Worm (Caenorhabditis elegans) whole organism, L1 larva: ENCODE measurements around the gene C04G6.6.

Experiments used
- C16A3.4 ChIP-seq: fragments of 150-350 bp; optimal IDR thresholded peaks from 2 replicates; lab custom pipeline; 2014; ENCODE audit warnings: missing biosample characterization, missing genetic modification characterization
- ama-1 ChIP-seq: fragments of 150-350 bp; optimal IDR thresholded peaks from 2 replicates; lab custom pipeline; 2014
- blmp-1 ChIP-seq: fragments of 150-350 bp; optimal IDR thresholded peaks from 2 replicates; lab custom pipeline; 2014; ENCODE audit warnings: missing biosample characterization, missing genetic modification characterization
- ceh-8 ChIP-seq: fragments of 200-800 bp; sonication (Bioruptor generic); optimal IDR thresholded peaks from 2 replicates; lab custom pipeline; 2018; ENCODE audit warnings: mild to moderate bottlenecking, missing genetic modification characterization, moderate library complexity, missing compliant biosample characterization
- ceh-82 ChIP-seq, 3 experiments: fragments of 150-350 bp in 1 of 3; sonication (generic microtip) in 2 of 3; optimal IDR thresholded peaks; 2 replicates each; lab custom pipeline; 2014 to 2017; ENCODE audit warnings: missing biosample characterization in 3 of 3, missing genetic modification characterization in 3 of 3
- ceh-88 ChIP-seq: fragments of 200-800 bp; sonication (Bioruptor generic); IDR thresholded peaks from 2 replicates; pipeline ENCODE4 v1.3.6; 2022; ENCODE audit warnings: missing genetic modification characterization, missing compliant biosample characterization
- efl-1 ChIP-seq, 4 experiments: fragments of 150-350 bp; optimal IDR thresholded peaks in 3 of 4; peaks in 1 of 4; 1 replicate in 1 of 4; 2 replicates in 3 of 4; lab custom pipeline; 2014; ENCODE audit warnings: missing biosample characterization in 2 of 4, missing genetic modification characterization in 2 of 4, missing genetic modification reagents in 2 of 4
- efl-3 ChIP-seq: fragments of 200-800 bp; sonication (Bioruptor generic); optimal IDR thresholded peaks from 2 replicates; lab custom pipeline; 2018; ENCODE audit warnings: mild to moderate bottlenecking, missing genetic modification characterization, missing compliant biosample characterization
- ets-5 ChIP-seq: fragments of 200-800 bp; sonication (Bioruptor generic); IDR thresholded peaks from 2 replicates; pipeline ENCODE4 v1.3.6; 2022; ENCODE audit warnings: missing genetic modification characterization, missing compliant biosample characterization
- fkh-4 ChIP-seq: sonication (generic microtip); optimal IDR thresholded peaks from 2 replicates; lab custom pipeline; 2016; ENCODE audit warnings: missing compliant biosample characterization, missing genetic modification characterization, borderline replicate concordance
- fkh-8 ChIP-seq: sonication (generic microtip); optimal IDR thresholded peaks from 2 replicates; lab custom pipeline; 2016; ENCODE audit warnings: mild to moderate bottlenecking, missing genetic modification characterization, missing compliant biosample characterization
- fos-1 ChIP-seq: fragments of 150-350 bp; optimal IDR thresholded peaks from 2 replicates; lab custom pipeline; 2014; ENCODE audit warnings: missing biosample characterization, missing genetic modification characterization
- hpl-2 ChIP-seq: fragments of 150-350 bp; optimal IDR thresholded peaks from 2 replicates; lab custom pipeline; 2014; ENCODE audit warnings: missing biosample characterization, missing genetic modification reagents, missing genetic modification characterization
- irx-1 ChIP-seq: sonication (generic microtip); optimal IDR thresholded peaks from 2 replicates; lab custom pipeline; 2016; ENCODE audit warnings: missing genetic modification characterization, missing compliant biosample characterization
- jun-1 ChIP-seq: fragments of 150-350 bp; optimal IDR thresholded peaks from 2 replicates; lab custom pipeline; 2014; ENCODE audit warnings: missing biosample characterization, missing genetic modification reagents, missing genetic modification characterization
- mep-1 ChIP-seq: fragments of 150-350 bp; optimal IDR thresholded peaks from 2 replicates; lab custom pipeline; 2014; ENCODE audit warnings: missing biosample characterization, missing genetic modification characterization
- nhr-12 ChIP-seq: sonication (generic microtip); optimal IDR thresholded peaks from 2 replicates; lab custom pipeline; 2017; ENCODE audit warnings: missing biosample characterization, missing genetic modification characterization
- nhr-19 ChIP-seq: fragments of 200-800 bp; sonication (Bioruptor generic); conservative IDR thresholded peaks from 2 replicates; pipeline ENCODE4 v1.3.6; 2022; ENCODE audit warnings: missing genetic modification characterization, missing compliant biosample characterization
- nhr-20 ChIP-seq: sonication (generic microtip); optimal IDR thresholded peaks from 2 replicates; lab custom pipeline; 2016; ENCODE audit warnings: mild to moderate bottlenecking, missing genetic modification characterization, missing compliant biosample characterization
- nhr-237 ChIP-seq: fragments of 150-350 bp; optimal IDR thresholded peaks from 2 replicates; lab custom pipeline; 2014; ENCODE audit warnings: missing biosample characterization, missing genetic modification characterization
- nhr-28 ChIP-seq: fragments of 150-350 bp; optimal IDR thresholded peaks from 2 replicates; lab custom pipeline; 2014; ENCODE audit warnings: missing biosample characterization, missing genetic modification characterization
- nhr-47 ChIP-seq: sonication (generic microtip); optimal IDR thresholded peaks from 2 replicates; lab custom pipeline; 2016; ENCODE audit warnings: mild to moderate bottlenecking, missing genetic modification characterization, moderate library complexity, missing compliant biosample characterization
- nhr-71 ChIP-seq: sonication (generic microtip); optimal IDR thresholded peaks from 2 replicates; lab custom pipeline; 2016; ENCODE audit warnings: mild to moderate bottlenecking, missing genetic modification characterization, moderate library complexity, missing compliant biosample characterization
- nhr-77 ChIP-seq: fragments of 150-350 bp; optimal IDR thresholded peaks from 2 replicates; lab custom pipeline; 2014; ENCODE audit warnings: missing biosample characterization, missing genetic modification characterization
- nhr-84 ChIP-seq: sonication (generic microtip); optimal IDR thresholded peaks from 2 replicates; lab custom pipeline; 2017; ENCODE audit warnings: missing biosample characterization, missing genetic modification characterization
- nhr-85 ChIP-seq: sonication (generic microtip); peaks from one replicate; lab custom pipeline; 2016; ENCODE audit warnings: missing genetic modification characterization, inconsistent platforms, missing compliant biosample characterization
- nhr-90 ChIP-seq: sonication (generic microtip); optimal IDR thresholded peaks from 2 replicates; lab custom pipeline; 2016; ENCODE audit warnings: mild to moderate bottlenecking, missing genetic modification characterization, missing compliant biosample characterization; ENCODE audit not compliant: poor library complexity
- pax-3 ChIP-seq: fragments of 200-800 bp; sonication (Bioruptor generic); optimal IDR thresholded peaks from 2 replicates; lab custom pipeline; 2018; ENCODE audit warnings: mild to moderate bottlenecking, missing genetic modification characterization, moderate library complexity, missing compliant biosample characterization
- rnt-1 ChIP-seq: sonication (generic microtip); optimal IDR thresholded peaks from 2 replicates; lab custom pipeline; 2016; ENCODE audit warnings: mild to moderate bottlenecking, missing genetic modification characterization, moderate library complexity, missing compliant biosample characterization
- snpc-4 ChIP-seq: fragments of 150-350 bp; optimal IDR thresholded peaks from 2 replicates; lab custom pipeline; 2014; ENCODE audit warnings: missing biosample characterization, missing genetic modification characterization
- snu-23 ChIP-seq: sonication (generic microtip); optimal IDR thresholded peaks from 2 replicates; lab custom pipeline; 2016; ENCODE audit warnings: missing genetic modification characterization, missing compliant biosample characterization
- sox-4 ChIP-seq: sonication (generic microtip); optimal IDR thresholded peaks from 2 replicates; lab custom pipeline; 2016; ENCODE audit warnings: missing genetic modification characterization, missing compliant biosample characterization
- sptf-1 ChIP-seq: fragments of 150-350 bp; optimal IDR thresholded peaks from 2 replicates; lab custom pipeline; 2014; ENCODE audit warnings: missing biosample characterization, missing genetic modification characterization
- sup-37 ChIP-seq: fragments of 200-800 bp; sonication (Bioruptor generic); optimal IDR thresholded peaks from 2 replicates; lab custom pipeline; 2018; ENCODE audit warnings: mild to moderate bottlenecking, missing genetic modification characterization, missing compliant biosample characterization
- tlp-1 ChIP-seq: fragments of 150-350 bp; optimal IDR thresholded peaks from 2 replicates; lab custom pipeline; 2014; ENCODE audit warnings: missing biosample characterization, missing genetic modification characterization
- unc-30 ChIP-seq: sonication (generic microtip); optimal IDR thresholded peaks from 2 replicates; lab custom pipeline; 2017; ENCODE audit warnings: missing biosample characterization, missing genetic modification characterization
- zip-4 ChIP-seq: fragments of 200-800 bp; sonication (Bioruptor generic); optimal IDR thresholded peaks from 2 replicates; lab custom pipeline; 2018; ENCODE audit warnings: mild to moderate bottlenecking, missing genetic modification characterization, moderate library complexity, missing compliant biosample characterization
- ztf-11 ChIP-seq, 2 experiments: sonication (generic microtip); optimal IDR thresholded peaks; 2 replicates each; lab custom pipeline; 2016 to 2017; ENCODE audit warnings: missing genetic modification characterization in 2 of 2, missing biosample characterization in 1 of 2, missing compliant biosample characterization in 1 of 2

The C04G6.6 gene

ce11 chrII:5136296-5136767 lies 36.8 kb upstream of the C04G6.6 start, which contains the start of gene F58A6.2:
Gene F58A6.2, plus strand, starts transcription at chrII:5136717.
- no peak for TF ChIP-seq hpl-2 (GFP tag; lab: Kevin White, UChicago)
- peak; percentile 40 for TF ChIP-seq nhr-71
- no peak for TF ChIP-seq ztf-11 (tag; optimal IDR thresholded peaks at IDR 0.05; lab: Kevin White, UChicago)
- TF ChIP-seq fos-1 (tag; lab: Kevin White, UChicago): no peak
- peak; percentile 66 for TF ChIP-seq fkh-8
- peak; percentile 71 for TF ChIP-seq ceh-8 (GFP tag; lab: Kevin White, UChicago)

- TF ChIP-seq sptf-1 (tag; lab: Kevin White, UChicago) (no peak), efl-1 (optimal IDR thresholded peaks at IDR 0.05; lab: Kevin White, UChicago) (no peak), efl-1 (GFP tag; optimal IDR thresholded peaks at IDR 0.05 in 1 of 2; lab: Kevin White, UChicago) (no peak), jun-1 (tag; lab: Kevin White, UChicago) (no peak), nhr-12 (tag; lab: Kevin White, UChicago) (no peak), ceh-88 (no peak), pax-3 (tag; lab: Kevin White, UChicago) (no peak), nhr-237 (tag; lab: Kevin White, UChicago) (no peak)
These were observed 32.3 kb upstream of the C04G6.6 start for ce11 chrII:5131800-5132199.

DNA sequence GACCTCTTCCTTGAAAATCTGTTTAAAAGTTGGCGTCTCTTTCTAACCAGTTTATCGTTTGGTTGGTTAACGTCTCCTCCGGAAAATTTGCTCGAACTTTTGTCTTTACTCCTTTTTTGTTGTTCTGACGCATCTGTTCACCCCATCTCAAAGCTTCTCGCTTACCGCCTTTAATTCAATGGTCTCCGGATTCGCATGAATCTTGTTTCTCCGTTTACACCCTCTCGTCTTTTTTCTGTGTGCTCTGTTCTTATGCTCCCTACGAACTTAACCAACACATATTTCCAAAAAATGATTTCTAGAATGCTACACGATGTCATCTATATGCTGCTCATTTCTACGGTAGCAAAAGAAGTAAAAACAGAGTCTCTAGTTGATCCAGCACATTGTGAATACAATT lies 30.5 kb upstream of the C04G6.6 start, which contains the start of gene lgc-56:
TSS of gene lgc-56 (plus strand) at position 301 of the 400 bp plus-strand sequence.
- TF ChIP-seq sox-4 (no peak), tlp-1 (tag; lab: Kevin White, UChicago) (no peak), irx-1 (tag; lab: Kevin White, UChicago) (no peak), unc-30 (no peak), nhr-84 (tag; lab: Kevin White, UChicago) (no peak), zip-4 (GFP tag; lab: Kevin White, UChicago) (no peak), nhr-20 (tag; lab: Kevin White, UChicago) (no peak), sup-37 (GFP tag; lab: Kevin White, UChicago) (no peak), nhr-77 (tag; lab: Kevin White, UChicago) (no peak)
- TF ChIP-seq, all 84 proteins: peak for 0

ce11 chrII:5120612-5121011 lies 21.1 kb upstream of the C04G6.6 start:
- TF ChIP-seq ama-1 (lab: Kevin White, UChicago) (no peak), mep-1 (no peak), nhr-19 (GFP tag; lab: Robert Waterston, UW) (no peak), snu-23 (no peak)
- TF ChIP-seq, all 84 proteins: peak for 0

ce11 chrII:5115733-5116132 lies 16.2 kb upstream of the C04G6.6 start, which contains the start of gene srsy-1:
Gene srsy-1, plus strand, starts transcription at chrII:5116033.
- TF ChIP-seq efl-3 (no peak), ceh-82 (tag; optimal IDR thresholded peaks at IDR 0.05; lab: Kevin White, UChicago) (no peak), fkh-4 (tag; lab: Kevin White, UChicago) (no peak), rnt-1 (tag; lab: Kevin White, UChicago) (no peak), jun-1 (tag; lab: Kevin White, UChicago) (no peak), nhr-47 (tag; lab: Kevin White, UChicago) (no peak), nhr-85 (tag; lab: Kevin White, UChicago) (no peak), snpc-4 (tag; lab: Kevin White, UChicago) (no peak), C16A3.4 (tag; lab: Kevin White, UChicago) (no peak), nhr-90 (tag; lab: Kevin White, UChicago) (no peak), nhr-12 (tag; lab: Kevin White, UChicago) (no peak), snu-23 (no peak), ets-5 (no peak), nhr-28 (tag; lab: Kevin White, UChicago) (no peak), blmp-1 (tag; lab: Kevin White, UChicago) (no peak), sptf-1 (tag; lab: Kevin White, UChicago) (no peak), ama-1 (lab: Kevin White, UChicago) (no peak), ceh-88 (no peak), ztf-11 (tag; optimal IDR thresholded peaks at IDR 0.05; lab: Kevin White, UChicago) (no peak), nhr-71 (no peak)
